Worm (Caenorhabditis elegans) whole organism, L4/young adult: Measurements from ENCODE around the gene bcl-7.

ENCODE experiments used
- W03F9.2 ChIP-seq: fragments of 150-350 bp; optimal IDR thresholded peaks from 2 replicates; lab custom pipeline; 2014; ENCODE audit warnings: missing biosample characterization, missing genetic modification characterization
- dao-5 ChIP-seq: sonication (generic microtip); optimal IDR thresholded peaks from 2 replicates; lab custom pipeline; 2016; ENCODE audit warnings: missing genotype, missing genetic modification characterization, moderate library complexity, missing compliant biosample characterization
- him-1 ChIP-seq: sonication (generic microtip); optimal IDR thresholded peaks from 2 replicates; lab custom pipeline; 2016; ENCODE audit warnings: missing genotype, missing genetic modification reagents, missing genetic modification characterization, missing compliant biosample characterization

- TF ChIP-seq W03F9.2 (no peak), him-1 (tag; lab: Kevin White, UChicago) (no peak), dao-5 (tag; lab: Kevin White, UChicago) (no peak)
These were observed 17.5 kb upstream of the bcl-7 start, which contains the start of gene C28H8.3 for ce11 chrIII:5908408-5908807.
